Worm (Caenorhabditis elegans): Measurements from ENCODE around the gene C27A2.7.

ce11 chrII:5027952-5028351 is 43.2 kb downstream of the C27A2.7 start:
- no peak for TF ChIP-seq ceh-27 (GFP tag; optimal IDR thresholded peaks at IDR 0.05)
- no peak for TF ChIP-seq attf-5 (GFP tag; optimal IDR thresholded peaks at IDR 0.05)
- no peak for TF ChIP-seq ceh-58 (GFP tag; IDR thresholded peaks at IDR 0.05)
- no peak for TF ChIP-seq bed-1 (GFP tag; IDR thresholded peaks at IDR 0.05)
- TF ChIP-seq pha-4 (tag; optimal IDR thresholded peaks at IDR 0.05) = no peak

Measured in whole organism, young adult.